Worm (Caenorhabditis elegans) whole organism, L1 larva: Measurements from ENCODE around the gene fard-1.

Source experiments
- C04F5.9 ChIP-seq: sonication (generic microtip); optimal IDR thresholded peaks from 2 replicates; lab custom pipeline; 2016; ENCODE audit warnings: missing genetic modification characterization, missing compliant biosample characterization
- C34B4.2 ChIP-seq: sonication (generic microtip); optimal IDR thresholded peaks from 2 replicates; lab custom pipeline; 2017; ENCODE audit warnings: mild to moderate bottlenecking, missing genetic modification characterization, missing compliant biosample characterization
- Y116A8C.19 ChIP-seq: sonication (generic microtip); optimal IDR thresholded peaks from 2 replicates; lab custom pipeline; 2016; ENCODE audit warnings: missing compliant biosample characterization, missing genetic modification characterization, borderline replicate concordance
- aha-1 ChIP-seq: fragments of 150-350 bp; optimal IDR thresholded peaks from 2 replicates; lab custom pipeline; 2014; ENCODE audit warnings: missing biosample characterization, missing genetic modification characterization
- ama-1 ChIP-seq: fragments of 150-350 bp; optimal IDR thresholded peaks from 2 replicates; lab custom pipeline; 2014
- blmp-1 ChIP-seq: fragments of 150-350 bp; optimal IDR thresholded peaks from 2 replicates; lab custom pipeline; 2014; ENCODE audit warnings: missing biosample characterization, missing genetic modification characterization
- ceh-8 ChIP-seq: fragments of 200-800 bp; sonication (Bioruptor generic); optimal IDR thresholded peaks from 2 replicates; lab custom pipeline; 2018; ENCODE audit warnings: mild to moderate bottlenecking, missing genetic modification characterization, moderate library complexity, missing compliant biosample characterization
- ceh-82 ChIP-seq, 3 experiments: fragments of 150-350 bp in 1 of 3; sonication (generic microtip) in 2 of 3; optimal IDR thresholded peaks; 2 replicates each; lab custom pipeline; 2014 to 2017; ENCODE audit warnings: missing biosample characterization in 3 of 3, missing genetic modification characterization in 3 of 3
- ceh-88 ChIP-seq: fragments of 200-800 bp; sonication (Bioruptor generic); IDR thresholded peaks from 2 replicates; pipeline ENCODE4 v1.3.6; 2022; ENCODE audit warnings: missing genetic modification characterization, missing compliant biosample characterization
- dsc-1 ChIP-seq: sonication (generic microtip); optimal IDR thresholded peaks from 2 replicates; lab custom pipeline; 2016; ENCODE audit warnings: mild to moderate bottlenecking, missing genetic modification characterization, missing compliant biosample characterization
- efl-1 ChIP-seq, 4 experiments: fragments of 150-350 bp; optimal IDR thresholded peaks in 3 of 4; peaks in 1 of 4; 1 replicate in 1 of 4; 2 replicates in 3 of 4; lab custom pipeline; 2014; ENCODE audit warnings: missing biosample characterization in 2 of 4, missing genetic modification characterization in 2 of 4, missing genetic modification reagents in 2 of 4
- efl-3 ChIP-seq: fragments of 200-800 bp; sonication (Bioruptor generic); optimal IDR thresholded peaks from 2 replicates; lab custom pipeline; 2018; ENCODE audit warnings: mild to moderate bottlenecking, missing genetic modification characterization, missing compliant biosample characterization
- egl-13 ChIP-seq: sonication (generic microtip); optimal IDR thresholded peaks from 2 replicates; lab custom pipeline; 2016; ENCODE audit warnings: missing genotype, missing genetic modification reagents, missing genetic modification characterization, missing compliant biosample characterization
- elt-3 ChIP-seq, 6 experiments: fragments of 150-350 bp in 1 of 6; sonication (generic microtip); optimal IDR thresholded peaks; 2 replicates each; lab custom pipeline; 2017 to 2018; ENCODE audit warnings: missing biosample characterization in 6 of 6, missing genetic modification characterization in 6 of 6, inconsistent platforms in 1 of 6
- ets-5 ChIP-seq: fragments of 200-800 bp; sonication (Bioruptor generic); IDR thresholded peaks from 2 replicates; pipeline ENCODE4 v1.3.6; 2022; ENCODE audit warnings: missing genetic modification characterization, missing compliant biosample characterization
- fkh-8 ChIP-seq: sonication (generic microtip); optimal IDR thresholded peaks from 2 replicates; lab custom pipeline; 2016; ENCODE audit warnings: mild to moderate bottlenecking, missing genetic modification characterization, missing compliant biosample characterization
- fos-1 ChIP-seq: fragments of 150-350 bp; optimal IDR thresholded peaks from 2 replicates; lab custom pipeline; 2014; ENCODE audit warnings: missing biosample characterization, missing genetic modification characterization
- grh-1 ChIP-seq: fragments of 200-800 bp; sonication (Bioruptor generic); IDR thresholded peaks from 2 replicates; pipeline ENCODE4 v1.3.6; 2022; ENCODE audit warnings: missing genetic modification reagents, missing genetic modification characterization, missing compliant biosample characterization
- hlh-4 ChIP-seq: sonication (generic microtip); optimal IDR thresholded peaks from 2 replicates; lab custom pipeline; 2016; ENCODE audit warnings: mild to moderate bottlenecking, missing genetic modification characterization, missing compliant biosample characterization
- hpl-2 ChIP-seq: fragments of 150-350 bp; optimal IDR thresholded peaks from 2 replicates; lab custom pipeline; 2014; ENCODE audit warnings: missing biosample characterization, missing genetic modification reagents, missing genetic modification characterization
- irx-1 ChIP-seq: sonication (generic microtip); optimal IDR thresholded peaks from 2 replicates; lab custom pipeline; 2016; ENCODE audit warnings: missing genetic modification characterization, missing compliant biosample characterization
- isw-1 ChIP-seq: fragments of 200-800 bp; sonication (Bioruptor generic); IDR thresholded peaks from 2 replicates; pipeline ENCODE4 v1.3.6; 2022; ENCODE audit warnings: missing genetic modification characterization, missing compliant biosample characterization
- lin-15B ChIP-seq: fragments of 150-350 bp; sonication (generic microtip); optimal IDR thresholded peaks from 3 replicates; lab custom pipeline; 2014; ENCODE audit warnings: missing biosample characterization, missing genetic modification characterization
- lin-35 ChIP-seq, 2 experiments: fragments of 150-350 bp; optimal IDR thresholded peaks; 2 replicates each; lab custom pipeline; 2014; ENCODE audit warnings: missing biosample characterization in 2 of 2, missing genetic modification characterization in 2 of 2, missing genetic modification reagents in 2 of 2
- lin-39 ChIP-seq: fragments of 150-350 bp; optimal IDR thresholded peaks from 2 replicates; lab custom pipeline; 2014; ENCODE audit warnings: missing biosample characterization, missing genetic modification reagents, missing genetic modification characterization
- lir-3 ChIP-seq: sonication (generic microtip); optimal IDR thresholded peaks from 2 replicates; lab custom pipeline; 2016; ENCODE audit warnings: mild to moderate bottlenecking, missing genetic modification characterization, moderate library complexity, missing compliant biosample characterization; ENCODE audit not compliant: poor library complexity
- lsy-2 ChIP-seq, 2 experiments: fragments of 150-350 bp; optimal IDR thresholded peaks; 2 replicates each; lab custom pipeline; 2014; ENCODE audit warnings: missing biosample characterization in 2 of 2, missing genetic modification characterization in 2 of 2
- mab-9 ChIP-seq: fragments of 200-800 bp; sonication (Bioruptor generic); IDR thresholded peaks from 2 replicates; pipeline ENCODE4 v1.3.6; 2022; ENCODE audit warnings: missing genetic modification reagents, missing genetic modification characterization, missing compliant biosample characterization
- mdl-1 ChIP-seq, 2 experiments: fragments of 150-350 bp; optimal IDR thresholded peaks; 2 replicates each; lab custom pipeline; 2014 to 2017; ENCODE audit warnings: missing biosample characterization in 2 of 2, missing genetic modification characterization in 2 of 2, inconsistent platforms in 1 of 2
- nhr-20 ChIP-seq: sonication (generic microtip); optimal IDR thresholded peaks from 2 replicates; lab custom pipeline; 2016; ENCODE audit warnings: mild to moderate bottlenecking, missing genetic modification characterization, missing compliant biosample characterization
- nhr-237 ChIP-seq: fragments of 150-350 bp; optimal IDR thresholded peaks from 2 replicates; lab custom pipeline; 2014; ENCODE audit warnings: missing biosample characterization, missing genetic modification characterization
- nhr-28 ChIP-seq: fragments of 150-350 bp; optimal IDR thresholded peaks from 2 replicates; lab custom pipeline; 2014; ENCODE audit warnings: missing biosample characterization, missing genetic modification characterization
- nhr-47 ChIP-seq: sonication (generic microtip); optimal IDR thresholded peaks from 2 replicates; lab custom pipeline; 2016; ENCODE audit warnings: mild to moderate bottlenecking, missing genetic modification characterization, moderate library complexity, missing compliant biosample characterization
- nhr-71 ChIP-seq: sonication (generic microtip); optimal IDR thresholded peaks from 2 replicates; lab custom pipeline; 2016; ENCODE audit warnings: mild to moderate bottlenecking, missing genetic modification characterization, moderate library complexity, missing compliant biosample characterization
- nhr-76 ChIP-seq: sonication (generic microtip); optimal IDR thresholded peaks from 2 replicates; lab custom pipeline; 2017; ENCODE audit warnings: missing biosample characterization, missing genetic modification characterization
- nhr-77 ChIP-seq: fragments of 150-350 bp; optimal IDR thresholded peaks from 2 replicates; lab custom pipeline; 2014; ENCODE audit warnings: missing biosample characterization, missing genetic modification characterization
- nhr-84 ChIP-seq: sonication (generic microtip); optimal IDR thresholded peaks from 2 replicates; lab custom pipeline; 2017; ENCODE audit warnings: missing biosample characterization, missing genetic modification characterization
- nhr-85 ChIP-seq: sonication (generic microtip); peaks from one replicate; lab custom pipeline; 2016; ENCODE audit warnings: missing genetic modification characterization, inconsistent platforms, missing compliant biosample characterization
- nhr-90 ChIP-seq: sonication (generic microtip); optimal IDR thresholded peaks from 2 replicates; lab custom pipeline; 2016; ENCODE audit warnings: mild to moderate bottlenecking, missing genetic modification characterization, missing compliant biosample characterization; ENCODE audit not compliant: poor library complexity
- pax-3 ChIP-seq: fragments of 200-800 bp; sonication (Bioruptor generic); optimal IDR thresholded peaks from 2 replicates; lab custom pipeline; 2018; ENCODE audit warnings: mild to moderate bottlenecking, missing genetic modification characterization, moderate library complexity, missing compliant biosample characterization
- skn-1 ChIP-seq: fragments of 150-350 bp; optimal IDR thresholded peaks from 2 replicates; lab custom pipeline; 2014; ENCODE audit warnings: missing biosample characterization, missing genetic modification characterization
- snu-23 ChIP-seq: sonication (generic microtip); optimal IDR thresholded peaks from 2 replicates; lab custom pipeline; 2016; ENCODE audit warnings: missing genetic modification characterization, missing compliant biosample characterization
- sox-4 ChIP-seq: sonication (generic microtip); optimal IDR thresholded peaks from 2 replicates; lab custom pipeline; 2016; ENCODE audit warnings: missing genetic modification characterization, missing compliant biosample characterization
- sptf-1 ChIP-seq: fragments of 150-350 bp; optimal IDR thresholded peaks from 2 replicates; lab custom pipeline; 2014; ENCODE audit warnings: missing biosample characterization, missing genetic modification characterization
- sup-37 ChIP-seq: fragments of 200-800 bp; sonication (Bioruptor generic); optimal IDR thresholded peaks from 2 replicates; lab custom pipeline; 2018; ENCODE audit warnings: mild to moderate bottlenecking, missing genetic modification characterization, missing compliant biosample characterization
- tbx-2 ChIP-seq: sonication (generic microtip); optimal IDR thresholded peaks from 2 replicates; lab custom pipeline; 2016; ENCODE audit warnings: missing genetic modification characterization, missing compliant biosample characterization
- unc-30 ChIP-seq: sonication (generic microtip); optimal IDR thresholded peaks from 2 replicates; lab custom pipeline; 2017; ENCODE audit warnings: missing biosample characterization, missing genetic modification characterization
- unc-62 ChIP-seq: fragments of 150-350 bp; optimal IDR thresholded peaks from 2 replicates; lab custom pipeline; 2014; ENCODE audit warnings: missing biosample characterization, missing genetic modification reagents, missing genetic modification characterization
- vab-15 ChIP-seq: sonication (generic microtip); optimal IDR thresholded peaks from 2 replicates; lab custom pipeline; 2017; ENCODE audit warnings: missing genotype, mild to moderate bottlenecking, missing genetic modification characterization, missing compliant biosample characterization
- zag-1 ChIP-seq: fragments of 150-350 bp; optimal IDR thresholded peaks from 2 replicates; lab custom pipeline; 2014; ENCODE audit warnings: missing biosample characterization, missing genetic modification characterization
- zip-4 ChIP-seq: fragments of 200-800 bp; sonication (Bioruptor generic); optimal IDR thresholded peaks from 2 replicates; lab custom pipeline; 2018; ENCODE audit warnings: mild to moderate bottlenecking, missing genetic modification characterization, moderate library complexity, missing compliant biosample characterization
- ztf-11 ChIP-seq, 2 experiments: sonication (generic microtip); optimal IDR thresholded peaks; 2 replicates each; lab custom pipeline; 2016 to 2017; ENCODE audit warnings: missing genetic modification characterization in 2 of 2, missing biosample characterization in 1 of 2, missing compliant biosample characterization in 1 of 2
- ztf-4 ChIP-seq: fragments of 150-350 bp; optimal IDR thresholded peaks from 2 replicates; lab custom pipeline; 2014; ENCODE audit warnings: missing biosample characterization, missing genetic modification characterization

Gene fard-1

DNA sequence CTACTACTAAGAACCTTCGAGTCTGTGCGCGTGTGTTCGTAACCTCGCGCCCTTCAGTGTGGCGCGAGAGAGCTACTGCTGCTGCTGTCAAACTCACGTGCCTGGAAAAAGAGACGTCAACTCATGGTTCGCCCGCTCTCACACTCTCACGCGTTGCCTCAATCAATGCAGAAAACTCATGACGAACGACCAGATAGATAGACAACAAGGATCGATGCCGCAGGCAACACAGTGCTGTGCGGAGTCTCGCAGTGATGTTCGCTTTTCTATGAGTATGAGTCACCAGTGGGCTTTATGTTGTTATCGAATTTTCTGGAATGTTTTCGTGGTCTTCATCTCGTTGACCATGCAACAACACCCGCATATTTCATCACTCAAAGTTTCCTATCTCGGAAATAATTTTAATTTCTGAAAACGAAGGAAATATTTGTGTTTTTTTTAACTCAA lies 38.4 kb downstream of the fard-1 start:
- no peak for TF ChIP-seq ama-1 (lab: Kevin White, UChicago)
- no peak for TF ChIP-seq Y116A8C.19 (tag; lab: Kevin White, UChicago)
- peak; percentile 53 for TF ChIP-seq sox-4 (tag; lab: Kevin White, UChicago)
- no peak for TF ChIP-seq zag-1 (tag; lab: Kevin White, UChicago)
- no peak for TF ChIP-seq lin-39 (tag; lab: Kevin White, UChicago)
- peak; percentile 52 for TF ChIP-seq dsc-1 (tag; lab: Kevin White, UChicago)
- no peak for TF ChIP-seq nhr-90
- TF ChIP-seq skn-1 (tag; lab: Kevin White, UChicago) = peak; percentile 10
- no peak for TF ChIP-seq grh-1 (GFP tag; lab: Robert Waterston, UW)
- TF ChIP-seq isw-1 (GFP tag; lab: Robert Waterston, UW) = no peak; the same call in 1 of the 2 replicates
- TF ChIP-seq irx-1 (tag; lab: Kevin White, UChicago) = no peak
- TF ChIP-seq lir-3 (tag; lab: Kevin White, UChicago) = peak; percentile 74
- peak; percentile 75 for TF ChIP-seq nhr-20
- no peak for TF ChIP-seq ets-5
- peak; percentile 55 for TF ChIP-seq egl-13
- no peak for TF ChIP-seq sup-37 (GFP tag; lab: Kevin White, UChicago)
- no peak for TF ChIP-seq unc-30 (tag; lab: Kevin White, UChicago)
- TF ChIP-seq efl-3 = no peak
- TF ChIP-seq vab-15 (tag; lab: Kevin White, UChicago) = no peak
- peak; percentile 49 for TF ChIP-seq C04F5.9 (tag; lab: Kevin White, UChicago)
- peak; percentile 79 for TF ChIP-seq snu-23 (GFP tag; lab: Kevin White, UChicago)
- TF ChIP-seq mab-9 = 0 out of 2 replicates have a peak, but pooled peaks have one; percentile 39
- peak; percentile 37; the same call in 1 of the 2 replicates for TF ChIP-seq ceh-88 (GFP tag; lab: Robert Waterston, UW)
- no peak for TF ChIP-seq ztf-11 (tag; optimal IDR thresholded peaks at IDR 0.05; lab: Kevin White, UChicago)
- TF ChIP-seq nhr-28 (tag; lab: Kevin White, UChicago) = no peak
- TF ChIP-seq nhr-84 (tag; lab: Kevin White, UChicago) = no peak
- no peak for TF ChIP-seq nhr-237 (tag; lab: Kevin White, UChicago)
- peak; percentile 7 to 20 for TF ChIP-seq efl-1 (optimal IDR thresholded peaks at IDR 0.05; lab: Kevin White, UChicago)
- TF ChIP-seq efl-1 (GFP tag; optimal IDR thresholded peaks at IDR 0.05 in 1 of 2; lab: Kevin White, UChicago) = peak in 1 of 2 experiments; percentile 54
- peak; percentile 34 to 82 for TF ChIP-seq lin-35 (GFP tag; optimal IDR thresholded peaks at IDR 0.05; lab: Kevin White, UChicago)
- no peak for TF ChIP-seq hpl-2 (GFP tag; lab: Kevin White, UChicago)
- no peak for TF ChIP-seq nhr-77
- no peak for TF ChIP-seq sptf-1
- TF ChIP-seq blmp-1 = no peak
- peak; percentile 93 for TF ChIP-seq nhr-71
- TF ChIP-seq zip-4 (GFP tag; lab: Kevin White, UChicago) = no peak
- TF ChIP-seq fkh-8 (tag; lab: Kevin White, UChicago) = peak; percentile 93
- TF ChIP-seq pax-3 (tag; lab: Kevin White, UChicago) = peak; percentile 44
- TF ChIP-seq aha-1 (tag; lab: Kevin White, UChicago) = no peak
- peak; percentile 58 for TF ChIP-seq lsy-2 (tag; optimal IDR thresholded peaks at IDR 0.05; lab: Kevin White, UChicago)
- TF ChIP-seq nhr-47 = peak; percentile 71
- no peak for TF ChIP-seq lin-15B (tag; lab: Kevin White, UChicago)
- TF ChIP-seq ceh-82 (tag; optimal IDR thresholded peaks at IDR 0.05; lab: Kevin White, UChicago) = peak; percentile 28 to 74 (median 35)
- no peak for TF ChIP-seq fos-1 (tag; lab: Kevin White, UChicago)
- TF ChIP-seq unc-62 (GFP tag; lab: Kevin White, UChicago) = no peak
- no peak for TF ChIP-seq C34B4.2 (tag; lab: Kevin White, UChicago)
- TF ChIP-seq mdl-1 (tag; optimal IDR thresholded peaks at IDR 0.05; lab: Kevin White, UChicago) = peak in 1 of 2 experiments; percentile 95
- TF ChIP-seq ceh-8 (GFP tag; lab: Kevin White, UChicago) = no peak
- TF ChIP-seq hlh-4 (tag; lab: Kevin White, UChicago) = no peak
- TF ChIP-seq ztf-4 (tag; lab: Kevin White, UChicago) = peak; percentile 67
- TF ChIP-seq elt-3 (tag; optimal IDR thresholded peaks at IDR 0.05; lab: Kevin White, UChicago) = no peak
- TF ChIP-seq nhr-76 (tag; lab: Kevin White, UChicago) = no peak
- TF ChIP-seq tbx-2 (tag; lab: Kevin White, UChicago) = peak; percentile 49
- peak; percentile 71 for TF ChIP-seq nhr-85 (tag; lab: Kevin White, UChicago)
